Fruit fly (Drosophila melanogaster): Measurements from ENCODE around the gene CG14089.

Gene CG14089

DNA sequence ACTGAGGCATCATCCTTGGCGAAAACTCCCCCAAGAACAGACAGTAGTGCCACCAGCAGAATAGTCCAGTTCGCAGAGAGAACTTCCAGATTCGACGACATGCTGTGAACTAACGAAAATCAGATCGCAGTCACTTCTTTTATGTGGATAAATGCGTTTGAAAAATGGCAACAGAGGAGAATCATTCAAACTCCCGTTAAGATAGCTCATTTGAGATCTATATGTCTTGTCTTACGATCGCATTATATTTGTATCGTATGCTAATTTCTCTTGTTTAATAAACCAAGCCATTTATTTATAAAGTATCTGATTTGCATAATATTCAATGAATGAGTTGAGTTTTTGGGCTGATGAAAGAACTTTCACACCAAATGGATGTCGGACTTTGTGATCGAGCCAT is at the start of gene CG14089:
Gene CG14089, minus strand, starts transcription at position 101 of the 400 bp plus-strand sequence.
- TF ChIP-seq h (optimal IDR thresholded peaks at IDR 0.05) (no peak), Myc (optimal IDR thresholded peaks at IDR 0.05) (no peak), Sin3A (optimal IDR thresholded peaks at IDR 0.05) (no peak), ttk (optimal IDR thresholded peaks at IDR 0.05) (no peak), insv (optimal IDR thresholded peaks at IDR 0.05) (no peak), psq (optimal IDR thresholded peaks at IDR 0.05) (no peak)

DNA sequence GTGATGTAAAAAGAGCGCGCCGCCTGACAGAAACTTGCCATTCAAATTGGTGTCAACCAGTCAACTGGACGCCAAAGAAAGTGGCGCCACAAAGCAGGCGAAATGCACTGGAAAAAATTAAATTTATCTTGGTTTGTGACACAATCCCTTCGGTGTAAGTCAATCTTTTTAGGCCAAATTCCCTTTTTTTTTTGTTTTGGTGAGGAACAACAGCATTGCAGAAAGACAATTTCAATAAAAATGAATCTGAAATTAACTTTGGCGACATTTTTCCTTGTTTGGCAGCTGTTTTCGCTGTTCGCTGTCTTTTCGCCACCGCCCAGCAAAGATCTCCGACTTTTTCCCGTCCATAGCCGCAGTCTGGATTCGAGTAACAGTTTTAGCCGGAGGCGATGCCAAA is 48.9 kb upstream of the CG14089 start:
- TF ChIP-seq Myc (optimal IDR thresholded peaks at IDR 0.05) (no peak), psq (optimal IDR thresholded peaks at IDR 0.05) (no peak), h (optimal IDR thresholded peaks at IDR 0.05) (no peak), ttk (optimal IDR thresholded peaks at IDR 0.05) (no peak), insv (optimal IDR thresholded peaks at IDR 0.05) (no peak), Sin3A (optimal IDR thresholded peaks at IDR 0.05) (no peak)

DNA sequence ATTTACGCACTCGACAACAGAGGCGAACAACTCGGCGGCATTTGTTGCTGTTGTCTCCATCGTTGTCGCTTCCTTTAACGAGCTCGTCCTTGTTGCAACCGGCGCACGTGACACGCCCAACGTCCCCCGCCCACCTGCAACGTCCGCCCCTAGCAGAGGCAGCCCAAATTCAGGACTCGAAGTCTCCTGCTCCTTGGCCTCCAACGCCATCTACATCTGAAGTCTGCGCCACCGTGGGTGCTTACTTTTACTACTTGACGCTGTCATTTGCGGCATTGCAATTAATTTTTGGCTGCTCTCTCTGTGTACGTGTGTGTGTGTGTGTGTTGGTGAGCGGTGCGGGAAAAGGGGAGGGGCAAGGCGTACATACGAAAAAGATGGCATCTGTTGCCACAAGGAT is 47.5 kb upstream of the CG14089 start:
- TF ChIP-seq Myc (optimal IDR thresholded peaks at IDR 0.05) (no peak), ttk (optimal IDR thresholded peaks at IDR 0.05) (no peak), psq (optimal IDR thresholded peaks at IDR 0.05) (no peak), Sin3A (optimal IDR thresholded peaks at IDR 0.05) (no peak), insv (optimal IDR thresholded peaks at IDR 0.05) (no peak), h (optimal IDR thresholded peaks at IDR 0.05) (no peak)

DNA sequence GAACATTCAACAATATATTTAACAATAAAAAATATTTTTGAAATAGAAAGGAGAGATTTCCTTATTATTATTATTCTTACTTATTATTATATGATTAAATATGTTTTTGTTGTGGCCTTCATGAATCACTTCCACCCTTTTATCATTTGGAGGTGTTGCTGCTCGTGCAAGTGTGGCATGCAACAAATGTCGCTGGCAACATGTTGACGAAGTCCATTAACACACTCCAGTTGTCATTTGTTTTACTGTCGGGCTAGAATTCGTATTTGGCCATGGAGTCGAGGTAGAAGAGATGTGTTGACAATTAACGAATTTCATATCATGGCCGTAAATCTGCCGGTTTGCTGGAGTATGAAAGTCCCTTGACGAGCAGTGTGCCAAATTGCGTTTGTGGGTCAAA is 46.6 kb upstream of the CG14089 start:
- TF ChIP-seq ttk (optimal IDR thresholded peaks at IDR 0.05): no peak
- no peak for TF ChIP-seq Sin3A (optimal IDR thresholded peaks at IDR 0.05)
- TF ChIP-seq Myc (optimal IDR thresholded peaks at IDR 0.05): no peak
- no peak for TF ChIP-seq insv (optimal IDR thresholded peaks at IDR 0.05)
- no peak for TF ChIP-seq psq (optimal IDR thresholded peaks at IDR 0.05)
- no peak for TF ChIP-seq h (optimal IDR thresholded peaks at IDR 0.05)

DNA sequence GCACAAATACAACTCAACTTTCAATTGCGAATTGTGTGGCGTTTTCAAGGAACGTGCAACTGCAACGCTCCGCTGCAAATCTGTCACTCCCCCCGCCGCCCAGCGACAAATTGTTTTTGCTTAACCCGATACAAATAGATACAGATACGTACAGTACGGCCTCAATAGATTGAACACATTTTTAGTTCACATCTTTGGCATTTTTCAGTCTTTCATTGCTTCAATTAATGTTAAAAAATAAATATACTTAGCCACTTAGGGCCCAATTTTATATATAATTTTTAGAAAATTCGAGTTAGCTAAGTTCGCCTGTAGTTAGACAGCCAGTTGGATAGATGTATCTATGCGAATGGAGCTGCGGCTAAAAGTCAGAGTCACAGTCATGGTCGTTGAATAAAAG is 45.4 kb upstream of the CG14089 start:
- no peak for TF ChIP-seq h (optimal IDR thresholded peaks at IDR 0.05)
- TF ChIP-seq ttk (optimal IDR thresholded peaks at IDR 0.05): no peak
- TF ChIP-seq psq (optimal IDR thresholded peaks at IDR 0.05): no peak
- TF ChIP-seq insv (optimal IDR thresholded peaks at IDR 0.05): no peak

DNA sequence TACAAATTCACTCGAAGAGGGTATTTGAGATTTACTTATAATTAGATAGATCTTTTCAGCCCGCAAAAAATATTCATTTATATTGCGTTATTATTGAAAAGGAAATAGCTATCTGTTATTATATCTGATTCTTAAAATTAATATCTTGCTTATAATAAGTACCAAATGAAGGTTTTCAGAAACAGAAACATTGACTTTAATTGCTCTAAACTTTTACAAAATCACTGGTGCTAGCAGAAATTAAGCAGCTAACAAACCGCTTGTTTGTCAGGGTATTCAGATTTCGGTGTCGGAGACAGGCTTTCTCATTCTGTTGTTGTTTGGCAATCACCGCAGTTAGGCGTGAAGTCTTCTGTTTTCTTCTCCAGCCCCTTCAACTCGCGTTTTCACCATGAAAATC is 36.0 kb upstream of the CG14089 start:
- TF ChIP-seq Sin3A (optimal IDR thresholded peaks at IDR 0.05) (no peak), insv (optimal IDR thresholded peaks at IDR 0.05) (no peak), Myc (optimal IDR thresholded peaks at IDR 0.05) (no peak), ttk (optimal IDR thresholded peaks at IDR 0.05) (no peak), h (optimal IDR thresholded peaks at IDR 0.05) (no peak), psq (optimal IDR thresholded peaks at IDR 0.05) (no peak)

DNA sequence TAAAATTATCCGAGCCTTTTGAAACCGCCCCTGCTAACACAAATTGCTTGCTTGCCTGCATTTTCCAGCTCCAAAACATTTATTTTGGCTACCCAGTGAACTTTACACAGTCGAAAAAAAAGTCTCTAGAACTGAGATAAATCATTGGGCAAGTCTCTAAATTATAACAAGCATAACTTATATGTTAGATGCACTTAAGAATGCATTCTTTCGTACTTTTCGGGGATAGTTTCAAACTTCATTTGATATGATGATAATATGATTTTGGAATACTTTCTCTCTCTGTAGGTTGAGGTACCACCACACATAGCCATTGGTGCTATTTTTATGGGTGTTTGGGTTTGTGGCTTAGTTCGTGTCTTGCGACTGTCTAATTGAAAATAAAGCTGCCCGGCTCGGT is 34.3 kb upstream of the CG14089 start:
- TF ChIP-seq ttk (optimal IDR thresholded peaks at IDR 0.05): no peak

DNA sequence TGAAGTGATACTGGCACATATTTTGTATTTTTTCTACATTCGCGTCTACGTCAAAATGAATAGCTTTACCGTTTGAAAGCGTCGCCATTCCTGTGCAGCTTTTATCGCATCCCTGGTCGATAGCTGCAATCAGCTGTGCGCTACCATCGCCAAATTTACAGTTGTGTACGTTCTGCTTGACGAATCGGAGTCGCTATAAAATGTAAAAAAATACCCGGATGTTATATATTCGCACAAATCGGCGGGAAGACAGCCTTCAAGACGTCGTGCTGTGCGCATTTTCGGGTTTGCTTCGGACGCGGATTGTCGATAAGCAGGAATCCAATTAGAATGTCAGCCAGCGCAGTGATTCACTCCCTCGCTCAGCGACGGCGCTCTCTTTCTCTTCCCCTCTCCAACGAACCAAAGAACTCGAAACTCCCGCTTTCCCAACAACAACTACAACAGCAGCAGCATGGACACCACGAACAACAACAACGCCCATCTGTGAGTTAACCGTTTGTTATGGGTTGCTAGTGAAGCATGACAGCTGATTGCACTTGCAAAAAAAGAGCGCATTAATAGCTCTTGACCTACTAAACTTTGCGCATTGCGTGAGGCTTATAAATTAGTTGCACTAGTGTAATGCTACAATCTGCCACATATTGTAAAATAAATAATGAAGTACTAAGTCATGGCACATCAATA is 14.2 kb upstream of the CG14089 start:
- TF ChIP-seq Myc (optimal IDR thresholded peaks at IDR 0.05) (no peak), h (optimal IDR thresholded peaks at IDR 0.05) (no peak), Sin3A (optimal IDR thresholded peaks at IDR 0.05) (no peak), psq (optimal IDR thresholded peaks at IDR 0.05) (no peak), insv (optimal IDR thresholded peaks at IDR 0.05) (no peak), ttk (optimal IDR thresholded peaks at IDR 0.05) (no peak)

DNA sequence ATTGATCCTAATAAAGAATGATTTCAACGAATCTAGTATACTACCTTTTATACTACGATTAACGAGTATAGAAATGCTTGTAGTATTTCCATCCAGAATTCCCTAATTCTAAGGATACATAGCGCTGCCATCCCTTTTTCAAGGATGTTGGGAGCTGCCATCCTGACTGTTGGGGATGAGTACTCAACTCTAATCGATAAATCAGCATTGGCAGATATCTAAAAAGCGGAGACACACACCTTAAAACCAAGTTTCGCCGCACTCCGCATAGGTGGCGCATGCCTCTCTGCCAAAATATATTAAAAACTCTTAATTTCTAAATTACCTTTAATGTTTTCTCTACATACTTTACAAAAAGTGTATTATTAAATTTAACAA is 13.6 kb upstream of the CG14089 start, which contains the start of gene fal:
Gene fal, plus strand, starts transcription at position 330 of the 378 bp plus-strand sequence.
- no peak for TF ChIP-seq Sin3A (optimal IDR thresholded peaks at IDR 0.05)
- TF ChIP-seq insv (optimal IDR thresholded peaks at IDR 0.05): no peak
- TF ChIP-seq ttk (optimal IDR thresholded peaks at IDR 0.05): no peak
- no peak for TF ChIP-seq h (optimal IDR thresholded peaks at IDR 0.05)
- no peak for TF ChIP-seq Myc (optimal IDR thresholded peaks at IDR 0.05)
- TF ChIP-seq psq (optimal IDR thresholded peaks at IDR 0.05): no peak

DNA sequence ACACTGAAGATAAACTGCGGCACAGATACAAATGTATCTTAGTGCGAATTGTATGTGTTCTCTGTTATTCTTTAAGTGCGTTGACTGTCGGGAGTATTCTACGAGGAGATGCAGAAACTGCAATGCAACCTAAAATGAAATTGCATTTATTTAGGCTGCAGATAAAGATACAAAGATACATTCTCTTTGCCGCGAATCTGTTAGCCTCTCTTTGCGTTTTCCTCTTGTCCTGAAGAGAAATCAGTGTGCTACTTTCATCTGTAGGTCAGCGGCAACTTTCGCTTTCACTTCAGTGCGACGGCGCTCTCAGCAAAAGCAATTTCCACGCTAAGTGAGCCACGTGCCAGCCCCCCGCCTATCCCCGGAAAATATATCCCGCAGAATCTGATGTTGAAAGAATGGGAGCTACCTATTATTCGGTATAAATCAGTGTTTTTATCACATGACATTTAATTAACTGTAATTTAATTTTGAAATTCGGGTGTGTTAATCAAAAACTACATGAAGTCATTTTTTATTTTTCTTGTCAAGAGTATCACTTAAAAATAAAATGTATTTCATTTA is 12.7 kb upstream of the CG14089 start:
- TF ChIP-seq Myc (optimal IDR thresholded peaks at IDR 0.05) (no peak), h (optimal IDR thresholded peaks at IDR 0.05) (no peak), psq (optimal IDR thresholded peaks at IDR 0.05) (no peak), Sin3A (optimal IDR thresholded peaks at IDR 0.05) (no peak), ttk (optimal IDR thresholded peaks at IDR 0.05) (no peak), insv (optimal IDR thresholded peaks at IDR 0.05) (no peak)

DNA sequence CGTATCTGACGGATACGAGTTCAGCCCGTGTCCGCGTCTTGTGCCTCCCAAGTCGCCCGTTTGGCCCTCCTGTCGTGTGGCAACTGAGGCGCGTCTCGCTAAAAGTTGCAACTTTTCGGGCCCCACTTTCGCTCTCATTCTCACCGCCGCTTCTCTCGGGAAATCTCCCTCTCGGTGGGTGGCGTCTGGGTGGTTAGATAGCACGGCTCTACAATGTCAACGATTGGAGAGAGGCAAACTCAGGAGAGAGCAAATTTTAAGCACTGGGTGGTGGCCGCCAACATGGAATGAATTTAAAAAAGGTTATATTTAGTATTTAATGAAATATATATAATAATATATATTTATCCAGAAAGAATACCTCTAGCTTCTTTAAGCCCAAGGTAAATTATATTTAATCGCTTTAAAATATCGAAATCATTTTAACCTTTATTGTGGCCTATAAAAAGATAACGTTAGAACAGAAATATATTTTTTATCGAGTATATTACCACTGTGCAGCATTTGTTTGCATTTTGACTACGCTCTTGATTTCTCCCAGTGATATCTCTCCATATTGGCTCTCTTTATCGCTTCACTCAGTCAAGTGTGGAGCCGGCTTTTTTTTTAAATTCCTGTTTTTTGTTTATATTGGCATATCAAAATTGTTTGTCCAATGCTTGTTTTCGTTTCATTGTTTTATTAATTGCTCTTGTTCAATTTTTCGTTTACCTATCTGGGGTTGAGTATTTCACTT is 12.0 kb upstream of the CG14089 start, which contains the start of gene Gbs-76A:
Gene Gbs-76A, minus strand, starts transcription at position 327 of the 736 bp plus-strand sequence.
- TF ChIP-seq h (optimal IDR thresholded peaks at IDR 0.05) (no peak), psq (optimal IDR thresholded peaks at IDR 0.05) (no peak)

DNA sequence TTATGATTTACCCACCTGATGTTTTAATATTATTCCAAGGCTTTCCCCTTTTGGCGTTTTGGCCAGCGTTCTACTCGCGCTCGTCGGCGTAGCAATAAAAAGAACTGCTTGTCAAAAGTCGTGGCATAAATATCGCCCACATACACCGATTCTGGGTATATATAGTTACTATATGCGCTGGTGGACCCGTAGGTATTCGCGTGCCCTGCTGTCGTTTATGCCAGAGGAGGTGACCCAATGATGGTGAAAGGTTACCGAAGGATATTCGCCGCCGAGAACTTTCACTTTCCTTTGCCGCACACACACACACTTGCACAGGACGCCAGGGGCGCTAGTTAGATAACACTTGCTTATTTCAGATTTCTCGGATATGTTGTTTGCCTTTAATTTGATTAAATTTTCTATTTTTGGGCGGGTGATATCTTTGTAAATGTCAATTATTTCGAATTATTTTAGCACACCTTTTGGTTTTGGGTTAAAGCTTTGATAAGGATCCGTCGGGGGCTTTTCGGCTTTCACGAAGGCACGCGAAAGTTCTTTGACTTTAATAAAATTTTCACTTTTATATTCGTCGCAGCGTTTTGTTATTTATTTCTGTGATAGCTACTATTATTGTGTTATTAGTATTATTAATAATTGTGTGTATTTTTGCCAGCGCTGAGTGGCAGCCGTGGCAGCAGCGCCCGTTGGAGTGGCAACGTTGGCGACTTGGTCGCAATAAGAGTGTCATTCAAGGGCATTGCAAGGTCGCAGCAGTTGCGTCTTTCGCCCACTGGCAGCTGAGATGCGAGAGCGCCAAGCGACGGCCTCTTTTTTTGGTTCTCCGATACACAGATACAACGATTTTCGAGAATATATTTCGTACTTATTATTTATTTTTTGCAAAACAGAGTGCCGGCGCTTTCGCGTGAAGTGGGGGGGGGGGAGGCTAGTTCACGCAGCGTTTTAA is 11.1 kb upstream of the CG14089 start:
- TF ChIP-seq Sin3A (optimal IDR thresholded peaks at IDR 0.05): no peak
- TF ChIP-seq Myc (optimal IDR thresholded peaks at IDR 0.05): no peak
- no peak for TF ChIP-seq insv (optimal IDR thresholded peaks at IDR 0.05)
- no peak for TF ChIP-seq h (optimal IDR thresholded peaks at IDR 0.05)
- TF ChIP-seq psq (optimal IDR thresholded peaks at IDR 0.05): no peak
- TF ChIP-seq ttk (optimal IDR thresholded peaks at IDR 0.05): no peak

Data from Kc167 (cell line).